Worm (Caenorhabditis elegans): ENCODE data around the gene srx-117.
A peak's percentile ranks its signal among the peaks of the same experiment; 100 is the strongest.

Gene srx-117

DNA sequence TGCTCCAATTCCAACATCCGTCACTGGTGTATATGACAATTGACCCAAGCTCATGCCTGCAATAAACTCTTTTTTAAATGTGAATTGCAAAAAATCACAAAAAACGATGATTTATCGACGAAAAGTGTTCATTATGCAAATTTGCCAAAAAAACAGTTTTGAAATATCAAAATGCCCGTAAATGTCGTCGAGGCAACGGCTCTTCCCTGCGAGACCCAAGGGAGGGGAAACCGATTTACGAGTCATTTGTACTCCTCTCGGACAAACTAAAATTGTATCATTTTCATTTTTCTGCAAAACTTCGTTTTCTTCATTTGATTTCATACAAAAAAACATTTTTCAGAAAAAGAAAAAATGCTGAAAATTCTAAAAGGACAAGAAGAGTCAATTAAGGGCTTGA, 40.3 kb downstream of the srx-117 start, which contains the start of the genes hmgs-1 and F25B4.4 (continued):
- TF ChIP-seq C16A3.4 (tag; optimal IDR thresholded peaks at IDR 0.05): peak; percentile 90

ce11 chrV:5687115-5687979, 43.1 kb downstream of the srx-117 start, which contains the start of gene F25B4.7:
F25B4.7 (minus strand) TSS chrV:5687226.
- no peak for TF ChIP-seq zag-1 (tag; optimal IDR thresholded peaks at IDR 0.05)
- no peak for TF ChIP-seq dsc-1 (tag; optimal IDR thresholded peaks at IDR 0.05)
- TF ChIP-seq lin-14 (GFP tag; optimal IDR thresholded peaks at IDR 0.05): peak; percentile 42
- no peak for TF ChIP-seq unc-130 (tag; optimal IDR thresholded peaks at IDR 0.05)
- TF ChIP-seq vab-15 (tag; optimal IDR thresholded peaks at IDR 0.05): no peak
- peak; percentile 48 for TF ChIP-seq nhr-71 (tag; optimal IDR thresholded peaks at IDR 0.05)
- TF ChIP-seq fos-1 (tag; optimal IDR thresholded peaks at IDR 0.05): no peak
- peak in 1 of 2 experiments; percentile 47 for TF ChIP-seq lsy-2 (tag; optimal IDR thresholded peaks at IDR 0.05)
- no peak for TF ChIP-seq C34B4.2 (tag; optimal IDR thresholded peaks at IDR 0.05)
- no peak for TF ChIP-seq ceh-88 (GFP tag; IDR thresholded peaks at IDR 0.05)
- no peak for TF ChIP-seq mab-9 (GFP tag; IDR thresholded peaks at IDR 0.05)
- no peak for TF ChIP-seq mef-2 (tag; optimal IDR thresholded peaks at IDR 0.05)
- no peak for TF ChIP-seq jun-1 (tag; optimal IDR thresholded peaks at IDR 0.05)
- TF ChIP-seq unc-86 (tag; optimal IDR thresholded peaks at IDR 0.05): no peak
- no peak for TF ChIP-seq unc-62 (GFP tag; optimal IDR thresholded peaks at IDR 0.05)
- no peak for TF ChIP-seq sptf-1 (tag; optimal IDR thresholded peaks at IDR 0.05)
- peak; percentile 80 for TF ChIP-seq nhr-85 (tag)
- no peak for TF ChIP-seq nhr-90 (tag; optimal IDR thresholded peaks at IDR 0.05; ENCODE audit: poor library complexity)
- TF ChIP-seq hlh-4 (tag; optimal IDR thresholded peaks at IDR 0.05): no peak
- TF ChIP-seq fkh-8 (tag; optimal IDR thresholded peaks at IDR 0.05): no peak
- TF ChIP-seq pag-3 (tag; optimal IDR thresholded peaks at IDR 0.05; ENCODE audit: borderline replicate concordance, insufficient read depth): no peak
- TF ChIP-seq nhr-84 (tag; optimal IDR thresholded peaks at IDR 0.05): no peak
- no peak for TF ChIP-seq ces-1 (GFP tag; optimal IDR thresholded peaks at IDR 0.05)
- TF ChIP-seq alr-1 (tag; optimal IDR thresholded peaks at IDR 0.05; ENCODE audit: borderline replicate concordance): no peak
- no peak for TF ChIP-seq mdl-1 (tag; optimal IDR thresholded peaks at IDR 0.05)
- no peak for TF ChIP-seq nhr-47 (tag; optimal IDR thresholded peaks at IDR 0.05)
- peak in 1 of 2 experiments; percentile 8 for TF ChIP-seq lin-35 (GFP tag; optimal IDR thresholded peaks at IDR 0.05)
- TF ChIP-seq dpl-1 (GFP tag; optimal IDR thresholded peaks at IDR 0.05): peak; percentile 24 to 37 (median 31)
- no peak for TF ChIP-seq swsn-7 (tag; optimal IDR thresholded peaks at IDR 0.05)
- peak; percentile 24 for TF ChIP-seq snpc-4 (tag; optimal IDR thresholded peaks at IDR 0.05)
- no peak for TF ChIP-seq isw-1 (GFP tag; IDR thresholded peaks at IDR 0.05)
- no peak for TF ChIP-seq unc-30 (tag; optimal IDR thresholded peaks at IDR 0.05)
- TF ChIP-seq nhr-20 (tag; optimal IDR thresholded peaks at IDR 0.05): peak; percentile 57
- no peak for TF ChIP-seq grh-1 (GFP tag; IDR thresholded peaks at IDR 0.05)
- TF ChIP-seq nhr-237 (tag; optimal IDR thresholded peaks at IDR 0.05): no peak
- TF ChIP-seq ets-5 (GFP tag; IDR thresholded peaks at IDR 0.05): no peak
- no peak for TF ChIP-seq ztf-4 (tag; optimal IDR thresholded peaks at IDR 0.05)
- peak; percentile 53 for TF ChIP-seq mep-1 (tag; optimal IDR thresholded peaks at IDR 0.05)
- peak in 1 of 3 experiments; percentile 12 for TF ChIP-seq ceh-82 (tag; optimal IDR thresholded peaks at IDR 0.05)
- TF ChIP-seq tlp-1 (tag; optimal IDR thresholded peaks at IDR 0.05): no peak
- TF ChIP-seq fkh-10 (GFP tag; optimal IDR thresholded peaks at IDR 0.05): no peak
- no peak for TF ChIP-seq lin-39 (tag; optimal IDR thresholded peaks at IDR 0.05)
- TF ChIP-seq F16B12.6 (tag; optimal IDR thresholded peaks at IDR 0.05): no peak
- no peak for TF ChIP-seq sup-37 (GFP tag; optimal IDR thresholded peaks at IDR 0.05)
- no peak for TF ChIP-seq pax-3 (tag; optimal IDR thresholded peaks at IDR 0.05)
- TF ChIP-seq ceh-63 (GFP tag; optimal IDR thresholded peaks at IDR 0.05): no peak
- no peak for TF ChIP-seq hpl-2 (GFP tag; optimal IDR thresholded peaks at IDR 0.05)
- TF ChIP-seq ceh-8 (GFP tag; optimal IDR thresholded peaks at IDR 0.05): no peak
